Worm (Caenorhabditis elegans): Measurements from ENCODE around the gene R13H9.6.
"Not testable (repeated sequence)": the region's sequence is repeated elsewhere in the genome, so short reads cannot be mapped to it uniquely, and the experiment has no call there.

R13H9.6 gene

ce11 chrIV:5068541-5068940 is at the start of gene R13H9.6, which contains the start of gene rmd-6:
R13H9.6 (minus strand) TSS chrIV:5068641.
rmd-6 (plus strand) TSS chrIV:5068845.
- not testable (repeated sequence) for TF ChIP-seq ztf-11 (tag; optimal IDR thresholded peaks at IDR 0.05); ctbp-1 (GFP tag; IDR thresholded peaks at IDR 0.05); nhr-237 (tag; optimal IDR thresholded peaks at IDR 0.05)

- TF ChIP-seq hlh-11 (tag; optimal IDR thresholded peaks at IDR 0.05) = no peak
- TF ChIP-seq madf-5 (GFP tag; IDR thresholded peaks at IDR 0.05) = no peak
- no peak for TF ChIP-seq F44E2.7 (GFP tag; IDR thresholded peaks at IDR 0.05)
- no peak for TF ChIP-seq lin-39 (tag; optimal IDR thresholded peaks at IDR 0.05)
Observed at ce11 chrIV:5111533-5111932, 43.1 kb upstream of the R13H9.6 start, which contains the start of gene AC7.3. AC7.3 (plus strand) TSS chrIV:5111833.

- peak in 1 of 2 experiments; percentile 42 for TF ChIP-seq mdl-1 (tag; optimal IDR thresholded peaks at IDR 0.05)
- peak in 1 of 2 experiments; percentile 9 for TF ChIP-seq unc-62 (GFP tag; optimal IDR thresholded peaks at IDR 0.05 in 1 of 2)
- TF ChIP-seq unc-62 (tag; optimal IDR thresholded peaks at IDR 0.05) = no peak
- TF ChIP-seq nhr-102 (tag; optimal IDR thresholded peaks at IDR 0.05) = no peak
- TF ChIP-seq aha-1 (tag) = peak; percentile 98
- no peak for TF ChIP-seq Y75B8A.6 (GFP tag; IDR thresholded peaks at IDR 0.05)
- no peak for TF ChIP-seq nhr-6 (tag; optimal IDR thresholded peaks at IDR 0.05)
- TF ChIP-seq ceh-20 (GFP tag; IDR thresholded peaks at IDR 0.05) = 0 out of 2 replicates have a peak, but pooled peaks have one; percentile 57
Observed at ce11 chrIV:5110391-5110930, 42.0 kb upstream of the R13H9.6 start.

- TF ChIP-seq nhr-10 (tag; optimal IDR thresholded peaks at IDR 0.05) (no peak), daf-19 (GFP tag; conservative IDR thresholded peaks at IDR 0.05) (no peak), mes-2 (tag; optimal IDR thresholded peaks at IDR 0.05; ENCODE audit: poor library complexity, severe bottlenecking) (no peak), dmd-6 (GFP tag; IDR thresholded peaks at IDR 0.05) (no peak), ces-1 (GFP tag; optimal IDR thresholded peaks at IDR 0.05) (no peak), unc-62 (GFP tag; optimal IDR thresholded peaks at IDR 0.05 in 1 of 2) (no peak), unc-62 (tag; optimal IDR thresholded peaks at IDR 0.05) (no peak), F44E2.7 (GFP tag; IDR thresholded peaks at IDR 0.05) (no peak)
Observed at ce11 chrIV:5109943-5110342, 41.5 kb upstream of the R13H9.6 start.

ce11 chrIV:5108971-5109370 is 40.5 kb upstream of the R13H9.6 start:
- TF ChIP-seq sdz-12 (GFP tag; optimal IDR thresholded peaks at IDR 0.05) (no peak), egl-27 (tag; optimal IDR thresholded peaks at IDR 0.05) (no peak), daf-16 (GFP tag; optimal IDR thresholded peaks at IDR 0.05) (no peak), daf-16 (tag; optimal IDR thresholded peaks at IDR 0.05) (no peak), F49E8.2 (tag; optimal IDR thresholded peaks at IDR 0.05; ENCODE audit: borderline replicate concordance) (no peak), ceh-44 (GFP tag; IDR thresholded peaks at IDR 0.05) (no peak), nhr-25 (tag; optimal IDR thresholded peaks at IDR 0.05; ENCODE audit: borderline replicate concordance, insufficient read depth) (no peak), snpc-1.2 (GFP tag; IDR thresholded peaks at IDR 0.05) (no peak), rbr-2 (tag; optimal IDR thresholded peaks at IDR 0.05) (no peak), nhr-41 (GFP tag; IDR thresholded peaks at IDR 0.05) (no peak), dpl-1 (GFP tag; optimal IDR thresholded peaks at IDR 0.05) (no peak), fkh-10 (GFP tag; optimal IDR thresholded peaks at IDR 0.05) (no peak), dmd-6 (GFP tag; IDR thresholded peaks at IDR 0.05) (no peak), duxl-1 (tag; optimal IDR thresholded peaks at IDR 0.05; ENCODE audit: poor library complexity) (no peak), nhr-77 (tag; optimal IDR thresholded peaks at IDR 0.05) (no peak), ZK546.5 (tag; optimal IDR thresholded peaks at IDR 0.05) (no peak), unc-130 (GFP tag; optimal IDR thresholded peaks at IDR 0.05) (no peak), daf-19 (GFP tag; conservative IDR thresholded peaks at IDR 0.05) (no peak), lin-29 (GFP tag; IDR thresholded peaks at IDR 0.05) (no peak), zip-11 (GFP tag; IDR thresholded peaks at IDR 0.05) (no peak)
